Fruit fly (Drosophila melanogaster): ENCODE results near the gene Abl.

- TF ChIP-seq bab1 (GFP tag; optimal IDR thresholded peaks at IDR 0.05) (no peak), CG1620 (GFP tag; optimal IDR thresholded peaks at IDR 0.05) (no peak), CG7045 (GFP tag; optimal IDR thresholded peaks at IDR 0.05) (no peak), Crg-1 (GFP tag; optimal IDR thresholded peaks at IDR 0.05) (no peak), CG12768 (GFP tag; optimal IDR thresholded peaks at IDR 0.05) (no peak), Mnt (GFP tag; optimal IDR thresholded peaks at IDR 0.05) (no peak), CG7101 (tag; optimal IDR thresholded peaks at IDR 0.05) (no peak), pad (GFP tag; optimal IDR thresholded peaks at IDR 0.05) (no peak), kay (GFP tag; ENCODE audit: borderline replicate concordance) (no peak), Hr96 (GFP tag; optimal IDR thresholded peaks at IDR 0.05) (no peak), cnc (optimal IDR thresholded peaks at IDR 0.05) (no peak)
Observed at dm6 chr3L:16640509-16641068, 7.1 kb downstream of the Abl start.
